ENCODE assay signal across 1 fruit fly cellular context in the genomic region with DNA sequence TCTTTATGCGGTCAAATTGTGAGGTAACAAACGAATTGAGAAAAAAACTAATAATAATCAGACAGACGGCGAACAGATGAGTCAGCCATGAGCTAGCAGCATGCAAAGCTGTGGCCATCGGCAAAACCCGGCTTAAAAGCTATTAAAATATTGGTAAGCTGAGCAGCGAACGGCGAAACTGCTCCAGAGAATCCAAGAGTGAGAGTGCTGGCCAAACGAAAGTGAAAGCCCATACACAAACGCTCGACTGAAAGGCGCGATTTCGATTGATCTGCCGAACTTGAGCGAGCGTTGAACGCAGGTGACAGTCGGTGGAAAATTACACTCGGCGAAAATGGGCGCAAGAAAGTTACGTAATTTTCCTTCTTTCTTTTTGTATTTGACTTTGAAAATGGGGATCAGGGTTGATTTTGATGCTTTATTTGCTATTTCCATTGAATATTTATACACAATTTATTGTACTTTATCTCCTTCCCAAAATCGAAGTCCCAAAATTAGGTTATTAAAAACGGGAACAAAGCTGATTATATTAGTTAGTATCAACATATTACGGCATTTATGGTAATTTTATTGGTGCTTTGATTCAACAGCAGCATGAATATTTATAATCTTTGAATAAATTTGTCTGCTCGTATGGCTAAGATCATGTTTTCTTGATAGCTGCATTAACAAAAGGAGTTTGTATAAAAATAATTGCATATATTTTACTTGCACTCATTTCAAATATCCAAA.
TF ChIP-seq lines count a peak whose summit lies in the region.

No protein-coding gene starts in this region.

TF ChIP-seq in whole organism, embryonic, 481 proteins besides CTCF, POLR2A, EP300 and RAD21 (continued from another document):
- TF ChIP-seq eve (GFP tag; optimal IDR thresholded peaks at IDR 0.05; lab: Kevin White, UChicago) (peak in 1 of 2 experiments; percentile 22), otp (GFP tag; IDR thresholded peaks at IDR 0.05; lab: Robert Waterston, UW) (no peak), CG15073 (GFP tag; optimal IDR thresholded peaks at IDR 0.05; lab: Kevin White, UChicago) (no peak)
